Fruit fly (Drosophila melanogaster): ENCODE measurements around the gene lmd.

Gene lmd

dm6 chr3R:22997912-22998622, 28.4 kb downstream of the lmd start, which contains the start of gene Nha2:
TSS of gene Nha2 (minus strand) at chr3R:22998528.
- TF ChIP-seq dl (GFP tag; optimal IDR thresholded peaks at IDR 0.05; ENCODE audit: insufficient read depth in 1 of 2, partially characterized antibody in 2 of 2) = no peak
- TF ChIP-seq rgr (GFP tag; optimal IDR thresholded peaks at IDR 0.05) = no peak
- TF ChIP-seq Rel (GFP tag; optimal IDR thresholded peaks at IDR 0.05) = no peak
- no peak for TF ChIP-seq Rel (tag; optimal IDR thresholded peaks at IDR 0.05)
- no peak for TF ChIP-seq fru (GFP tag; optimal IDR thresholded peaks at IDR 0.05)

dm6 chr3R:22988995-22989394, 37.5 kb downstream of the lmd start, which contains the start of gene Or94b:
TSS of gene Or94b (plus strand) at chr3R:22989295.
- TF ChIP-seq sv (GFP tag; optimal IDR thresholded peaks at IDR 0.05) (no peak), usp (GFP tag; optimal IDR thresholded peaks at IDR 0.05) (no peak), jim (GFP tag; optimal IDR thresholded peaks at IDR 0.05) (no peak), HLH106 (tag; optimal IDR thresholded peaks at IDR 0.05) (no peak), pan (optimal IDR thresholded peaks at IDR 0.05) (no peak), Sp1 (GFP tag; optimal IDR thresholded peaks at IDR 0.05) (no peak), Jra (GFP tag; optimal IDR thresholded peaks at IDR 0.05) (no peak), Dfd (GFP tag; optimal IDR thresholded peaks at IDR 0.05) (no peak), psq (GFP tag; optimal IDR thresholded peaks at IDR 0.05) (no peak), CG32264 (GFP tag; optimal IDR thresholded peaks at IDR 0.05) (no peak), h (GFP tag; optimal IDR thresholded peaks at IDR 0.05) (no peak), GATAd (GFP tag; optimal IDR thresholded peaks at IDR 0.05) (no peak), fru (GFP tag; optimal IDR thresholded peaks at IDR 0.05) (no peak), Abd-B (GFP tag; optimal IDR thresholded peaks at IDR 0.05) (no peak), CrebA (GFP tag; optimal IDR thresholded peaks at IDR 0.05; ENCODE audit: borderline replicate concordance) (no peak), Hr83 (GFP tag; optimal IDR thresholded peaks at IDR 0.05; ENCODE audit: poor library complexity, severe bottlenecking) (no peak)

dm6 chr3R:22986981-22987380, 39.5 kb downstream of the lmd start, which contains the start of gene Or94a:
TSS of gene Or94a (plus strand) at chr3R:22987281.
- TF ChIP-seq brk (GFP tag; optimal IDR thresholded peaks at IDR 0.05) = no peak
- TF ChIP-seq Jra (GFP tag; optimal IDR thresholded peaks at IDR 0.05) = no peak
- TF ChIP-seq usp (GFP tag; optimal IDR thresholded peaks at IDR 0.05) = no peak
- no peak for TF ChIP-seq CrebA (GFP tag; optimal IDR thresholded peaks at IDR 0.05; ENCODE audit: borderline replicate concordance)
- TF ChIP-seq Dif (GFP tag; optimal IDR thresholded peaks at IDR 0.05; ENCODE audit: partially characterized antibody) = no peak
- no peak for TF ChIP-seq tai (GFP tag; optimal IDR thresholded peaks at IDR 0.05)
- TF ChIP-seq br (GFP tag; optimal IDR thresholded peaks at IDR 0.05) = no peak
- TF ChIP-seq HLH106 (tag; optimal IDR thresholded peaks at IDR 0.05) = no peak
- no peak for TF ChIP-seq sage (GFP tag; optimal IDR thresholded peaks at IDR 0.05)
- no peak for TF ChIP-seq dmrt93B (GFP tag; optimal IDR thresholded peaks at IDR 0.05)
- TF ChIP-seq jim (GFP tag; optimal IDR thresholded peaks at IDR 0.05) = no peak
- TF ChIP-seq Dfd (GFP tag; optimal IDR thresholded peaks at IDR 0.05) = no peak
- no peak for TF ChIP-seq Hnf4 (GFP tag; optimal IDR thresholded peaks at IDR 0.05)

- no peak for TF ChIP-seq rgr (GFP tag; optimal IDR thresholded peaks at IDR 0.05)
- TF ChIP-seq jim (GFP tag; optimal IDR thresholded peaks at IDR 0.05) = no peak
- no peak for TF ChIP-seq brk (GFP tag; optimal IDR thresholded peaks at IDR 0.05)
- no peak for TF ChIP-seq fru (GFP tag; optimal IDR thresholded peaks at IDR 0.05)
- TF ChIP-seq Hr83 (GFP tag; optimal IDR thresholded peaks at IDR 0.05; ENCODE audit: poor library complexity, severe bottlenecking) = no peak
- no peak for TF ChIP-seq N (GFP tag; optimal IDR thresholded peaks at IDR 0.05)
- no peak for TF ChIP-seq dmrt93B (GFP tag; optimal IDR thresholded peaks at IDR 0.05)
- TF ChIP-seq CrebA (GFP tag; optimal IDR thresholded peaks at IDR 0.05; ENCODE audit: borderline replicate concordance) = no peak
- no peak for TF ChIP-seq woc (GFP tag; optimal IDR thresholded peaks at IDR 0.05)
- TF ChIP-seq GATAd (GFP tag; optimal IDR thresholded peaks at IDR 0.05) = no peak
- TF ChIP-seq Rel (GFP tag; optimal IDR thresholded peaks at IDR 0.05) = no peak
- no peak for TF ChIP-seq Rel (tag; optimal IDR thresholded peaks at IDR 0.05)
- no peak for TF ChIP-seq sv (GFP tag; optimal IDR thresholded peaks at IDR 0.05)
- TF ChIP-seq OdsH (GFP tag; optimal IDR thresholded peaks at IDR 0.05) = no peak
- no peak for TF ChIP-seq ey (GFP tag; optimal IDR thresholded peaks at IDR 0.05)
- TF ChIP-seq Dif (GFP tag; optimal IDR thresholded peaks at IDR 0.05; ENCODE audit: partially characterized antibody) = no peak
- no peak for TF ChIP-seq foxo (GFP tag; optimal IDR thresholded peaks at IDR 0.05)
Observed at dm6 chr3R:22976997-22977396, 49.5 kb downstream of the lmd start, which contains the start of gene Gbp3. TSS of gene Gbp3 (plus strand) at chr3R:22977270.

Measured in whole organism, wandering third instar larva.